Worm (Caenorhabditis elegans) whole organism, L2 larva: ENCODE results near the gene T28A11.19.

ENCODE experiments used
- C34F6.9 ChIP-seq: fragments of 150-350 bp; optimal IDR thresholded peaks from 2 replicates; lab custom pipeline; 2014; ENCODE audit warnings: missing biosample characterization, missing genetic modification characterization
- F13H6.1 ChIP-seq: sonication (generic microtip); optimal IDR thresholded peaks from 2 replicates; lab custom pipeline; 2016; ENCODE audit warnings: missing genetic modification characterization, missing compliant biosample characterization
- R02D3.7 ChIP-seq: fragments of 150-350 bp; optimal IDR thresholded peaks from 2 replicates; lab custom pipeline; 2014; ENCODE audit warnings: missing biosample characterization, missing genetic modification characterization
- ZK546.5 ChIP-seq: sonication (generic microtip); optimal IDR thresholded peaks from 2 replicates; lab custom pipeline; 2017; ENCODE audit warnings: missing biosample characterization, missing genetic modification characterization
- aly-2 ChIP-seq: fragments of 150-350 bp; optimal IDR thresholded peaks from 2 replicates; lab custom pipeline; 2014; ENCODE audit warnings: missing biosample characterization, missing genetic modification characterization
- ama-1 ChIP-seq: fragments of 150-350 bp; optimal IDR thresholded peaks from 2 replicates; lab custom pipeline; 2018; ENCODE audit warnings: inconsistent platforms
- blmp-1 ChIP-seq: sonication (generic microtip); optimal IDR thresholded peaks from 2 replicates; lab custom pipeline; 2017; ENCODE audit warnings: missing genetic modification characterization, mild to moderate bottlenecking, missing compliant biosample characterization, antibody characterized with exemption, moderate library complexity; ENCODE audit not compliant: insufficient read depth
- ceh-16 ChIP-seq: fragments of 150-350 bp; optimal IDR thresholded peaks from 2 replicates; lab custom pipeline; 2014; ENCODE audit warnings: missing biosample characterization, missing genetic modification characterization
- crh-2 ChIP-seq: sonication (generic microtip); optimal IDR thresholded peaks from 2 replicates; lab custom pipeline; 2017; ENCODE audit warnings: missing biosample characterization, missing genetic modification characterization
- egl-27 ChIP-seq: sonication (generic microtip); optimal IDR thresholded peaks from 3 replicates; lab custom pipeline; 2017; ENCODE audit warnings: missing biosample characterization, missing genetic modification reagents, missing genetic modification characterization
- elt-1 ChIP-seq: fragments of 150-350 bp; optimal IDR thresholded peaks from 2 replicates; lab custom pipeline; 2014; ENCODE audit warnings: missing biosample characterization, missing genetic modification characterization
- elt-3 ChIP-seq: sonication (generic microtip); optimal IDR thresholded peaks from 2 replicates; lab custom pipeline; 2017; ENCODE audit warnings: missing biosample characterization, missing genetic modification characterization
- gmeb-1 ChIP-seq: fragments of 150-350 bp; optimal IDR thresholded peaks from 2 replicates; lab custom pipeline; 2014; ENCODE audit warnings: missing biosample characterization, missing genetic modification characterization
- lin-11 ChIP-seq: fragments of 150-350 bp; sonication (generic microtip); optimal IDR thresholded peaks from 2 replicates; lab custom pipeline; 2014; ENCODE audit warnings: missing biosample characterization, missing genetic modification characterization, inconsistent platforms, mixed read lengths
- lin-39 ChIP-seq: fragments of 150-350 bp; optimal IDR thresholded peaks from 2 replicates; lab custom pipeline; 2014; ENCODE audit warnings: missing biosample characterization, missing genetic modification reagents, missing genetic modification characterization
- lsy-2 ChIP-seq, 2 experiments: fragments of 150-350 bp in 1 of 2; sonication (generic microtip) in 1 of 2; optimal IDR thresholded peaks; 2 replicates each; lab custom pipeline; 2014 to 2017; ENCODE audit warnings: missing biosample characterization in 2 of 2, missing genetic modification characterization in 2 of 2
- mab-5 ChIP-seq: fragments of 150-350 bp; optimal IDR thresholded peaks from 2 replicates; lab custom pipeline; 2014; ENCODE audit warnings: missing biosample characterization, missing genetic modification characterization
- mbf-1 ChIP-seq: sonication (generic microtip); optimal IDR thresholded peaks from 2 replicates; lab custom pipeline; 2017; ENCODE audit warnings: missing biosample characterization, missing genetic modification characterization
- mdl-1 ChIP-seq, 2 experiments: fragments of 150-350 bp in 1 of 2; sonication (generic microtip) in 1 of 2; optimal IDR thresholded peaks; 2 replicates each; lab custom pipeline; 2017; ENCODE audit warnings: missing biosample characterization in 2 of 2, missing genetic modification characterization in 2 of 2
- nhr-10 ChIP-seq: sonication (generic microtip); optimal IDR thresholded peaks from 2 replicates; lab custom pipeline; 2017; ENCODE audit warnings: missing biosample characterization, missing genetic modification characterization
- nhr-21 ChIP-seq: fragments of 150-350 bp; optimal IDR thresholded peaks from 2 replicates; lab custom pipeline; 2014; ENCODE audit warnings: missing biosample characterization, missing genetic modification characterization
- nhr-23 ChIP-seq: fragments of 150-350 bp; optimal IDR thresholded peaks from 2 replicates; lab custom pipeline; 2014; ENCODE audit warnings: missing biosample characterization, missing genetic modification reagents, missing genetic modification characterization
- nhr-25 ChIP-seq: fragments of 150-350 bp; sonication (generic microtip); optimal IDR thresholded peaks from 3 replicates; lab custom pipeline; 2014; ENCODE audit warnings: missing biosample characterization, missing genetic modification characterization
- nhr-77 ChIP-seq: fragments of 150-350 bp; optimal IDR thresholded peaks from 2 replicates; lab custom pipeline; 2014; ENCODE audit warnings: missing biosample characterization, missing genetic modification characterization
- sem-4 ChIP-seq: fragments of 150-350 bp; optimal IDR thresholded peaks from 2 replicates; lab custom pipeline; 2014; ENCODE audit warnings: missing biosample characterization, missing genetic modification reagents, missing genetic modification characterization
- sma-3 ChIP-seq: sonication (generic microtip); optimal IDR thresholded peaks from 2 replicates; lab custom pipeline; 2016; ENCODE audit warnings: missing genetic modification reagents, missing genetic modification characterization, missing compliant biosample characterization
- sma-9 ChIP-seq, 2 experiments: fragments of 150-350 bp in 1 of 2; sonication (generic microtip) in 1 of 2; optimal IDR thresholded peaks; 2 replicates each; lab custom pipeline; 2014 to 2016; ENCODE audit warnings: missing genetic modification characterization in 2 of 2, mild to moderate bottlenecking in 1 of 2, missing biosample characterization in 1 of 2, missing compliant biosample characterization in 1 of 2, missing genetic modification reagents in 1 of 2, moderate library complexity in 1 of 2
- snpc-4 ChIP-seq: fragments of 150-350 bp; optimal IDR thresholded peaks from 2 replicates; lab custom pipeline; 2014; ENCODE audit warnings: missing biosample characterization, missing genetic modification characterization
- unc-55 ChIP-seq: fragments of 150-350 bp; sonication (generic microtip); optimal IDR thresholded peaks from 3 replicates; lab custom pipeline; 2014; ENCODE audit warnings: missing biosample characterization, missing genetic modification reagents, missing genetic modification characterization
- unc-62 ChIP-seq: fragments of 150-350 bp; optimal IDR thresholded peaks from 2 replicates; lab custom pipeline; 2014; ENCODE audit warnings: missing biosample characterization, missing genetic modification reagents, missing genetic modification characterization
- ztf-11 ChIP-seq: sonication (generic microtip); optimal IDR thresholded peaks from 2 replicates; lab custom pipeline; 2017; ENCODE audit warnings: missing biosample characterization, missing genetic modification characterization
- ztf-4 ChIP-seq: fragments of 150-350 bp; optimal IDR thresholded peaks from 2 replicates; lab custom pipeline; 2014; ENCODE audit warnings: missing biosample characterization, missing genetic modification characterization

T28A11.19 gene

ce11 chrV:3315308-3315707 is 46.0 kb upstream of the T28A11.19 start, which contains the start of gene arrd-19 (continued):
- TF ChIP-seq nhr-25 (tag; lab: Kevin White, UChicago): peak; percentile 84
- no peak for TF ChIP-seq R02D3.7 (tag; lab: Kevin White, UChicago)
- peak; percentile 40 for TF ChIP-seq ztf-4 (tag; lab: Kevin White, UChicago)
- TF ChIP-seq lsy-2 (tag; optimal IDR thresholded peaks at IDR 0.05; lab: Kevin White, UChicago): peak; percentile 41 to 88

- TF ChIP-seq sem-4 (tag; lab: Kevin White, UChicago): no peak
- TF ChIP-seq nhr-23 (tag; lab: Kevin White, UChicago): no peak
- TF ChIP-seq lin-11 (tag; lab: Kevin White, UChicago): no peak
- peak; percentile 83 for TF ChIP-seq F13H6.1 (tag; lab: Kevin White, UChicago)
- peak; percentile 40 for TF ChIP-seq unc-55 (GFP tag; lab: Kevin White, UChicago)
- TF ChIP-seq ama-1 (lab: Kevin White, UChicago): no peak
- peak; percentile 87 for TF ChIP-seq sma-9 (GFP tag; optimal IDR thresholded peaks at IDR 0.05; lab: Kevin White, UChicago)
- TF ChIP-seq sma-9 (tag; optimal IDR thresholded peaks at IDR 0.05; lab: Kevin White, UChicago): no peak
- TF ChIP-seq nhr-77 (tag; lab: Kevin White, UChicago): no peak
- no peak for TF ChIP-seq crh-2 (tag; lab: Kevin White, UChicago)
- TF ChIP-seq sma-3 (GFP tag; lab: Kevin White, UChicago): no peak
- peak; percentile 59 for TF ChIP-seq C34F6.9 (tag; lab: Kevin White, UChicago)
- TF ChIP-seq ztf-11 (tag; lab: Kevin White, UChicago): no peak
- TF ChIP-seq nhr-21 (tag; lab: Kevin White, UChicago): no peak
- no peak for TF ChIP-seq egl-27 (tag; lab: Kevin White, UChicago)
- TF ChIP-seq lsy-2 (tag; optimal IDR thresholded peaks at IDR 0.05; lab: Kevin White, UChicago): peak in 1 of 2 experiments; percentile 43
These were observed 42.9 kb upstream of the T28A11.19 start, which contains the start of gene arrd-18 for ce11 chrV:3312067-3312666. Gene arrd-18 (minus strand): TSS chrV:3312117.

- TF ChIP-seq blmp-1 (tag; lab: Kevin White, UChicago) (no peak), elt-3 (tag; lab: Kevin White, UChicago) (no peak), ceh-16 (tag; lab: Kevin White, UChicago) (no peak), mab-5 (no peak), nhr-77 (tag; lab: Kevin White, UChicago) (no peak), lin-39 (tag; lab: Kevin White, UChicago) (no peak), mdl-1 (tag; optimal IDR thresholded peaks at IDR 0.05; lab: Kevin White, UChicago) (no peak)
These were observed 38.9 kb upstream of the T28A11.19 start, which contains the start of gene srbc-3 for ce11 chrV:3308169-3308568. Gene srbc-3 (plus strand): TSS chrV:3308469.

ce11 chrV:3301898-3302297 is 32.6 kb upstream of the T28A11.19 start, which contains the start of gene srbc-1:
Gene srbc-1 (minus strand): TSS chrV:3301998.
- TF ChIP-seq unc-62 (GFP tag; lab: Kevin White, UChicago) (no peak), gmeb-1 (tag; lab: Kevin White, UChicago) (no peak), snpc-4 (tag; lab: Kevin White, UChicago) (no peak), nhr-23 (tag; lab: Kevin White, UChicago) (no peak), sem-4 (tag; lab: Kevin White, UChicago) (no peak), F13H6.1 (tag; lab: Kevin White, UChicago) (no peak), nhr-25 (tag; lab: Kevin White, UChicago) (no peak), ZK546.5 (tag; lab: Kevin White, UChicago) (no peak), blmp-1 (tag; lab: Kevin White, UChicago) (no peak)

- TF ChIP-seq nhr-10 (no peak), C34F6.9 (tag; lab: Kevin White, UChicago) (no peak), elt-1 (no peak), nhr-21 (tag; lab: Kevin White, UChicago) (no peak), sma-3 (GFP tag; lab: Kevin White, UChicago) (no peak), mdl-1 (tag; optimal IDR thresholded peaks at IDR 0.05; lab: Kevin White, UChicago) (no peak), blmp-1 (tag; lab: Kevin White, UChicago) (no peak), lin-11 (tag; lab: Kevin White, UChicago) (no peak), sem-4 (tag; lab: Kevin White, UChicago) (no peak), aly-2 (tag; lab: Kevin White, UChicago) (no peak), sma-9 (GFP tag; optimal IDR thresholded peaks at IDR 0.05; lab: Kevin White, UChicago) (no peak), sma-9 (tag; optimal IDR thresholded peaks at IDR 0.05; lab: Kevin White, UChicago) (no peak), mab-5 (no peak), nhr-23 (tag; lab: Kevin White, UChicago) (no peak), gmeb-1 (tag; lab: Kevin White, UChicago) (no peak), lin-39 (tag; lab: Kevin White, UChicago) (no peak), crh-2 (tag; lab: Kevin White, UChicago) (no peak), mbf-1 (no peak)
These were observed 30.1 kb upstream of the T28A11.19 start for ce11 chrV:3299437-3299836.
